Fruit fly (Drosophila melanogaster) whole organism, prepupa: ENCODE results near the gene Fip1.

Source experiments
- CG10631 ChIP-seq: fragments of 200-800 bp; sonication (Bioruptor generic); optimal IDR thresholded peaks from 2 replicates; lab custom pipeline; 2016; ENCODE audit warnings: missing biosample characterization, missing genetic modification characterization
- CG1621 ChIP-seq: fragments of 200-800 bp; sonication (Bioruptor generic); optimal IDR thresholded peaks from 3 replicates; lab custom pipeline; 2018; ENCODE audit warnings: missing biosample characterization, mild to moderate bottlenecking, missing genetic modification characterization
- CG3032 ChIP-seq: fragments of 200-800 bp; optimal IDR thresholded peaks from 2 replicates; lab custom pipeline; 2019; ENCODE audit warnings: missing biosample characterization, mild to moderate bottlenecking, missing genetic modification characterization, moderate library complexity
- CG6163 ChIP-seq: fragments of 200-800 bp; sonication (Bioruptor generic); IDR thresholded peaks from 3 replicates; pipeline ENCODE4 v1.3.6; 2022; ENCODE audit warnings: missing biosample characterization, missing genetic modification characterization
- CG7368 ChIP-seq: fragments of 200-800 bp; sonication (Bioruptor generic); optimal IDR thresholded peaks from 3 replicates; lab custom pipeline; 2016; ENCODE audit warnings: missing biosample characterization, missing genetic modification characterization
- CG9139 ChIP-seq: fragments of 200-800 bp; sonication (Bioruptor generic); optimal IDR thresholded peaks from 3 replicates; lab custom pipeline; 2017; ENCODE audit warnings: missing biosample characterization, mild to moderate bottlenecking, missing genetic modification characterization
- Eip78C ChIP-seq: fragments of 200-800 bp; sonication (Bioruptor generic); peaks from one replicate; lab custom pipeline; 2016; ENCODE audit warnings: missing biosample characterization, missing genetic modification characterization
- Ets96B ChIP-seq: fragments of 200-800 bp; optimal IDR thresholded peaks from 2 replicates; lab custom pipeline; 2019; ENCODE audit warnings: missing biosample characterization, mild to moderate bottlenecking, missing genetic modification characterization, moderate library complexity
- Gug ChIP-seq: fragments of 200-800 bp; sonication (Bioruptor generic); IDR thresholded peaks from 2 replicates; pipeline ENCODE4 v1.3.6; 2022; ENCODE audit warnings: missing biosample characterization, missing genetic modification characterization
- Hr38 ChIP-seq: sonication (Bioruptor generic); optimal IDR thresholded peaks from 2 replicates; lab custom pipeline; 2016; ENCODE audit warnings: missing biosample characterization, missing genetic modification characterization
- Hr39 ChIP-seq: fragments of 200-800 bp; sonication (Bioruptor generic); optimal IDR thresholded peaks from 2 replicates; lab custom pipeline; 2016; ENCODE audit warnings: missing biosample characterization, missing genetic modification characterization
- Hr4 ChIP-seq: fragments of 200-800 bp; sonication (Bioruptor generic); optimal IDR thresholded peaks from 3 replicates; lab custom pipeline; 2016; ENCODE audit warnings: missing biosample characterization, missing genetic modification characterization
- Met ChIP-seq: fragments of 200-800 bp; sonication (Bioruptor generic); optimal IDR thresholded peaks from 3 replicates; lab custom pipeline; 2016; ENCODE audit warnings: missing biosample characterization, missing genetic modification characterization
- OdsH ChIP-seq: fragments of 200-800 bp; sonication (Bioruptor generic); optimal IDR thresholded peaks from 3 replicates; lab custom pipeline; 2016; ENCODE audit warnings: missing biosample characterization, missing genetic modification characterization
- Sox15 ChIP-seq: fragments of 200-800 bp; sonication (Bioruptor generic); optimal IDR thresholded peaks from 3 replicates; lab custom pipeline; 2016; ENCODE audit warnings: missing biosample characterization, missing genetic modification characterization
- cyc ChIP-seq: fragments of 200-800 bp; sonication (Bioruptor generic); optimal IDR thresholded peaks from 3 replicates; lab custom pipeline; 2016; ENCODE audit warnings: missing biosample characterization, missing genetic modification characterization
- dsx ChIP-seq: fragments of 200-800 bp; optimal IDR thresholded peaks from 3 replicates; lab custom pipeline; 2019; ENCODE audit warnings: missing biosample characterization, mild to moderate bottlenecking, missing genetic modification characterization, moderate library complexity; ENCODE audit not compliant: poor library complexity, severe bottlenecking
- esn ChIP-seq: fragments of 200-800 bp; sonication (Bioruptor generic); optimal IDR thresholded peaks from 2 replicates; lab custom pipeline; 2016; ENCODE audit warnings: missing biosample characterization, mild to moderate bottlenecking, missing genetic modification characterization, moderate library complexity
- fd85E ChIP-seq: fragments of 200-800 bp; sonication (Bioruptor generic); optimal IDR thresholded peaks from 3 replicates; lab custom pipeline; 2016; ENCODE audit warnings: missing biosample characterization, missing genetic modification characterization
- pdm3 ChIP-seq: fragments of 200-800 bp; sonication (Bioruptor generic); optimal IDR thresholded peaks from 3 replicates; lab custom pipeline; 2016; ENCODE audit warnings: missing biosample characterization, missing genetic modification characterization
- spab ChIP-seq: fragments of 200-800 bp; sonication (Bioruptor generic); optimal IDR thresholded peaks from 2 replicates; lab custom pipeline; 2017; ENCODE audit warnings: missing biosample characterization, mild to moderate bottlenecking, missing genetic modification characterization, missing genetic modification reagents
- vri ChIP-seq: fragments of 200-800 bp; sonication (Bioruptor generic); optimal IDR thresholded peaks from 3 replicates; lab custom pipeline; 2016; ENCODE audit warnings: missing biosample characterization, mild to moderate bottlenecking, missing genetic modification characterization

Gene Fip1

DNA sequence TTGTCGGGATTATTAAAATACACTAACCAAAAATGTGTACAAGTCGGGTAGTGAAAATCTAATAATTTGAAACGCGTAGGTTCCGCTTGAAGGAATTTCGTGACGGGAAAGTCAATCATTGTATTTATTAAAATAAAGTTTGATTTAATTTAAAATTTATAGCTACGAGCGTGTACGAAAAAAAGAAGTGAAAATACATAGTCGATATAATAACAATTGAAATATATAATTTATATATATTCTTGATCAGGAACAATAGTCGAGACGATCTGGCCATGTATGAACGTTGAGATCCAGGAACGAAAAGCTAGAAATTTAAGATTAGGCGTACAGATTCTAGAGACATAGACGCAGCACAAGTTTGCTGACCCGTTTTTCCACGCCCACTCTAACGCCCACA is 21.5 kb downstream of the Fip1 start, which contains the start of gene CG34425:
TSS of gene CG34425 (minus strand) at position 101 of the 400 bp plus-strand sequence.
- TF ChIP-seq vri (GFP tag; lab: Kevin White, UChicago), result no peak
- TF ChIP-seq CG10631 (GFP tag; lab: Kevin White, UChicago), result no peak
- no peak for TF ChIP-seq Gug (GFP tag; lab: Robert Waterston, UW)
- no peak for TF ChIP-seq CG6163 (GFP tag; lab: Robert Waterston, UW)
- TF ChIP-seq cyc (GFP tag; lab: Kevin White, UChicago), result no peak
- TF ChIP-seq Ets96B, result no peak
- TF ChIP-seq esn (GFP tag; lab: Kevin White, UChicago), result no peak
- no peak for TF ChIP-seq Sox15 (GFP tag; lab: Kevin White, UChicago)
- TF ChIP-seq CG3032, result no peak
- no peak for TF ChIP-seq Hr39 (GFP tag; lab: Kevin White, UChicago)
- no peak for TF ChIP-seq pdm3 (GFP tag; lab: Kevin White, UChicago)
- TF ChIP-seq CG9139 (GFP tag; lab: Kevin White, UChicago), result no peak
- no peak for TF ChIP-seq OdsH
- TF ChIP-seq Hr4 (GFP tag; lab: Kevin White, UChicago), result no peak
- TF ChIP-seq fd85E (GFP tag; lab: Kevin White, UChicago), result no peak
- no peak for TF ChIP-seq spab

- TF ChIP-seq OdsH (no peak), CG7368 (GFP tag; lab: Kevin White, UChicago) (no peak), Hr38 (GFP tag; lab: Kevin White, UChicago) (no peak), CG1621 (tag; lab: Kevin White, UChicago) (no peak)
These were observed 39.5 kb downstream of the Fip1 start for dm6 chr3R:4524144-4524784.

dm6 chr3R:4530972-4531371 is 46.2 kb downstream of the Fip1 start:
- TF ChIP-seq Eip78C (GFP tag; lab: Kevin White, UChicago) (peak; percentile 13), dsx (GFP tag; lab: Kevin White, UChicago) (no peak), Met (GFP tag; lab: Kevin White, UChicago) (no peak)
